Fruit fly (Drosophila melanogaster): ENCODE data around the gene Kcmf1.

- TF ChIP-seq h (optimal IDR thresholded peaks at IDR 0.05) (no peak), CHES-1-like (GFP tag; optimal IDR thresholded peaks at IDR 0.05) (no peak), Hr51 (GFP tag; optimal IDR thresholded peaks at IDR 0.05) (peak; percentile 31 to 69), CG12769 (tag; optimal IDR thresholded peaks at IDR 0.05) (peak; percentile 94), Doc3 (GFP tag; IDR thresholded peaks at IDR 0.05; ENCODE audit: partially characterized antibody) (no peak), CG7928 (GFP tag; optimal IDR thresholded peaks at IDR 0.05) (no peak), sens (GFP tag) (no peak), psq (GFP tag; optimal IDR thresholded peaks at IDR 0.05) (no peak), Sin3A (optimal IDR thresholded peaks at IDR 0.05) (no peak), Dll (GFP tag; IDR thresholded peaks at IDR 0.05; ENCODE audit: partially characterized antibody) (no peak)
Measured at dm6 chr3R:9054442-9055118, 39.9 kb upstream of the Kcmf1 start.
